Fruit fly (Drosophila melanogaster) whole organism, embryonic: ENCODE results near the gene Vha16-3.

Source experiments
- ATbp ChIP-seq: fragments of 200-800 bp; sonication (Bioruptor generic); optimal IDR thresholded peaks from 2 replicates; lab custom pipeline; 2017; ENCODE audit warnings: missing biosample characterization, mild to moderate bottlenecking, missing genetic modification characterization, missing genetic modification reagents
- Antp ChIP-seq: fragments of 200-800 bp; sonication (Bioruptor generic); optimal IDR thresholded peaks from 3 replicates; lab custom pipeline; 2016; ENCODE audit warnings: missing biosample characterization, missing genetic modification characterization
- B-H2 ChIP-seq: fragments of 200-800 bp; sonication (Bioruptor generic); optimal IDR thresholded peaks from 2 replicates; lab custom pipeline; 2018; ENCODE audit warnings: missing biosample characterization, mild to moderate bottlenecking, missing genetic modification characterization
- Bdp1 ChIP-seq: fragments of 200-800 bp; sonication (Bioruptor generic); optimal IDR thresholded peaks from 3 replicates; lab custom pipeline; 2016; ENCODE audit warnings: missing biosample characterization, missing genetic modification characterization
- CG10654 ChIP-seq: fragments of 200-800 bp; sonication (Bioruptor generic); optimal IDR thresholded peaks from 2 replicates; lab custom pipeline; 2016; ENCODE audit warnings: missing biosample characterization, missing genetic modification characterization
- CG12104 ChIP-seq: fragments of 200-800 bp; sonication (Bioruptor generic); optimal IDR thresholded peaks from 3 replicates; lab custom pipeline; 2016; ENCODE audit warnings: missing biosample characterization, missing genetic modification characterization
- CG12659 ChIP-seq: fragments of 200-800 bp; sonication (Bioruptor generic); optimal IDR thresholded peaks from 3 replicates; lab custom pipeline; 2017; ENCODE audit warnings: mild to moderate bottlenecking, missing biosample characterization, missing genetic modification reagents, missing genetic modification characterization
- CG12769 ChIP-seq: fragments of 200-800 bp; sonication (Bioruptor generic); optimal IDR thresholded peaks from 2 replicates; lab custom pipeline; 2019; ENCODE audit warnings: missing biosample characterization, mild to moderate bottlenecking, missing genetic modification characterization, moderate library complexity
- CG17829 ChIP-seq: fragments of 200-800 bp; optimal IDR thresholded peaks from 2 replicates; lab custom pipeline; 2019; ENCODE audit warnings: missing biosample characterization, mild to moderate bottlenecking, missing genetic modification characterization, moderate library complexity
- CG2202 ChIP-seq: fragments of 200-800 bp; sonication (Bioruptor generic); optimal IDR thresholded peaks from 2 replicates; lab custom pipeline; 2018; ENCODE audit warnings: missing biosample characterization, mild to moderate bottlenecking, missing genetic modification characterization
- CG3065 ChIP-seq: fragments of 200-800 bp; sonication (Bioruptor generic); optimal IDR thresholded peaks from 2 replicates; lab custom pipeline; 2016; ENCODE audit warnings: missing biosample characterization, missing genetic modification characterization
- CG33213 ChIP-seq: fragments of 200-800 bp; sonication (Bioruptor generic); optimal IDR thresholded peaks from 3 replicates; lab custom pipeline; 2016; ENCODE audit warnings: missing biosample characterization, missing genetic modification characterization
- CG34376 ChIP-seq: fragments of 200-800 bp; sonication (Bioruptor generic); optimal IDR thresholded peaks from 2 replicates; lab custom pipeline; 2018; ENCODE audit warnings: missing biosample characterization, mild to moderate bottlenecking, missing genetic modification characterization
- CG6683 ChIP-seq: fragments of 200-800 bp; sonication (Bioruptor generic); optimal IDR thresholded peaks from 2 replicates; lab custom pipeline; 2017; ENCODE audit warnings: missing biosample characterization, mild to moderate bottlenecking, missing genetic modification characterization, missing genetic modification reagents
- D ChIP-seq, 2 experiments: fragments of 200-800 bp in 1 of 2; fragments of >200 bp in 1 of 2; sonication (Bioruptor generic) in 1 of 2; optimal IDR thresholded peaks; 2 replicates in 1 of 2; 3 replicates in 1 of 2; lab custom pipeline; 2017; ENCODE audit warnings: mild to moderate bottlenecking in 1 of 2, missing biosample characterization in 1 of 2, missing genetic modification characterization in 1 of 2, missing genetic modification reagents in 1 of 2
- Dbx ChIP-seq: fragments of 200-800 bp; sonication (Bioruptor generic); IDR thresholded peaks from 3 replicates; pipeline ENCODE4 v1.3.6; 2022; ENCODE audit warnings: missing biosample characterization, missing genetic modification characterization
- Dll ChIP-seq: fragments of 200-800 bp; sonication (Bioruptor generic); IDR thresholded peaks from 4 replicates; pipeline ENCODE4 v1.3.6; 2022; ENCODE audit warnings: missing biosample characterization, missing genetic modification characterization; ENCODE audit not compliant: partially characterized antibody
- E2f2 ChIP-seq: fragments of 200-800 bp; sonication (Bioruptor generic); IDR thresholded peaks from 2 replicates; pipeline ENCODE4 v1.3.6; 2022; ENCODE audit warnings: missing biosample characterization, missing genetic modification characterization
- ERR ChIP-seq: fragments of 200-800 bp; sonication (Bioruptor generic); optimal IDR thresholded peaks from 2 replicates; lab custom pipeline; 2016; ENCODE audit warnings: missing biosample characterization, missing genetic modification characterization
- Ets65A ChIP-seq: fragments of 200-800 bp; sonication (Bioruptor generic); peaks from one replicate; lab custom pipeline; 2016; ENCODE audit warnings: missing biosample characterization, missing genetic modification characterization
- Hey ChIP-seq: fragments of 200-800 bp; sonication (Bioruptor generic); optimal IDR thresholded peaks from 3 replicates; lab custom pipeline; 2018; ENCODE audit warnings: missing biosample characterization, mild to moderate bottlenecking, missing genetic modification characterization
- Hmr ChIP-seq: fragments of 200-800 bp; sonication (Bioruptor generic); optimal IDR thresholded peaks from 3 replicates; lab custom pipeline; 2017; ENCODE audit warnings: mild to moderate bottlenecking, missing biosample characterization, missing genetic modification reagents, missing genetic modification characterization
- MBD-R2 ChIP-seq: fragments of 200-800 bp; sonication (Bioruptor generic); IDR thresholded peaks from 2 replicates; pipeline ENCODE4 v1.3.6; 2022; ENCODE audit warnings: missing biosample characterization, missing genetic modification characterization
- Meics ChIP-seq: fragments of 200-800 bp; sonication (Bioruptor generic); optimal IDR thresholded peaks from 2 replicates; lab custom pipeline; 2017; ENCODE audit warnings: missing biosample characterization, mild to moderate bottlenecking, missing genetic modification characterization
- Mrtf ChIP-seq: fragments of 200-800 bp; sonication (Bioruptor generic); IDR thresholded peaks from 3 replicates; pipeline ENCODE4 v1.3.6; 2022; ENCODE audit warnings: missing biosample characterization, missing genetic modification characterization
- Oli ChIP-seq: fragments of 200-800 bp; sonication (Bioruptor generic); optimal IDR thresholded peaks from 2 replicates; lab custom pipeline; 2018; ENCODE audit warnings: missing biosample characterization, mild to moderate bottlenecking, missing genetic modification characterization, moderate library complexity
- Scr ChIP-seq: fragments of 200-800 bp; sonication (Bioruptor generic); IDR thresholded peaks from 2 replicates; pipeline ENCODE4 v1.3.6; 2022; ENCODE audit warnings: missing biosample characterization, missing genetic modification characterization; ENCODE audit not compliant: partially characterized antibody
- Sin3A ChIP-seq: fragments of >200 bp; optimal IDR thresholded peaks from 2 replicates; lab custom pipeline; 2018
- Six4 ChIP-seq: fragments of 200-800 bp; sonication (Bioruptor generic); optimal IDR thresholded peaks from 2 replicates; lab custom pipeline; 2016; ENCODE audit warnings: missing biosample characterization, missing genetic modification characterization
- aop ChIP-seq: fragments of 200-800 bp; sonication (Bioruptor generic); IDR thresholded peaks from 2 replicates; pipeline ENCODE4 v1.3.6; 2022; ENCODE audit warnings: missing biosample characterization, missing genetic modification characterization
- ara ChIP-seq: fragments of 200-800 bp; sonication (Bioruptor generic); IDR thresholded peaks from 2 replicates; pipeline ENCODE4 v1.3.6; 2022; ENCODE audit warnings: missing biosample characterization, missing genetic modification characterization
- ase ChIP-seq: fragments of 200-800 bp; sonication (Bioruptor generic); IDR thresholded peaks from 3 replicates; pipeline ENCODE4 v1.3.6; 2022; ENCODE audit warnings: missing biosample characterization, missing genetic modification characterization
- da ChIP-seq: fragments of 200-800 bp; sonication (Bioruptor generic); optimal IDR thresholded peaks from 2 replicates; lab custom pipeline; 2016; ENCODE audit warnings: missing biosample characterization, missing genetic modification characterization
- dati ChIP-seq: fragments of 200-800 bp; sonication (Bioruptor generic); IDR thresholded peaks from 2 replicates; pipeline ENCODE4 v1.3.6; 2022; ENCODE audit warnings: missing biosample characterization, missing genetic modification characterization
- fd96Cb ChIP-seq: fragments of 200-800 bp; sonication (Bioruptor generic); optimal IDR thresholded peaks from 2 replicates; lab custom pipeline; 2018; ENCODE audit warnings: missing biosample characterization, mild to moderate bottlenecking, missing genetic modification characterization, moderate library complexity
- grau ChIP-seq: fragments of 200-800 bp; optimal IDR thresholded peaks from 3 replicates; lab custom pipeline; 2019; ENCODE audit warnings: missing biosample characterization, mild to moderate bottlenecking, missing genetic modification characterization, moderate library complexity
- grn ChIP-seq: fragments of 200-800 bp; sonication (Bioruptor generic); optimal IDR thresholded peaks from 3 replicates; lab custom pipeline; 2017; ENCODE audit warnings: missing biosample characterization, missing genetic modification characterization
- gt ChIP-seq: fragments of 200-800 bp; sonication (Bioruptor generic); IDR thresholded peaks from 2 replicates; pipeline ENCODE4 v1.3.6; 2022; ENCODE audit warnings: missing biosample characterization, missing genetic modification characterization
- hth ChIP-seq: fragments of >200 bp; optimal IDR thresholded peaks from 2 replicates; lab custom pipeline; 2017; ENCODE audit warnings: inconsistent platforms
- ken ChIP-seq: fragments of 200-800 bp; sonication (Bioruptor generic); IDR thresholded peaks from 3 replicates; pipeline ENCODE4 v1.3.6; 2022; ENCODE audit warnings: missing biosample characterization, missing genetic modification characterization
- odd ChIP-seq: fragments of 200-800 bp; sonication (Bioruptor generic); optimal IDR thresholded peaks from 2 replicates; lab custom pipeline; 2017; ENCODE audit warnings: missing biosample characterization, mild to moderate bottlenecking, missing genetic modification characterization
- pan ChIP-seq, 4 experiments: fragments of >200 bp in 3 of 4; fragments of 200-800 bp in 1 of 4; sonication (Bioruptor generic) in 1 of 4; optimal IDR thresholded peaks in 3 of 4; IDR thresholded peaks in 1 of 4; 2 replicates each; pipeline versions ENCODE4 v1.3.6 to Lab custom; 2017 to 2022; ENCODE audit warnings: missing biosample characterization in 2 of 4, missing genetic modification characterization in 2 of 4, mixed read lengths in 1 of 4
- peb ChIP-seq: fragments of 200-800 bp; sonication (Bioruptor generic); IDR thresholded peaks from 2 replicates; pipeline ENCODE4 v1.3.6; 2022; ENCODE audit warnings: missing biosample characterization, missing genetic modification characterization
- phol ChIP-seq: fragments of 200-800 bp; sonication (Bioruptor generic); optimal IDR thresholded peaks from 3 replicates; lab custom pipeline; 2018; ENCODE audit warnings: missing biosample characterization, mild to moderate bottlenecking, missing genetic modification characterization, moderate library complexity
- salm ChIP-seq: fragments of 200-800 bp; sonication (Bioruptor generic); optimal IDR thresholded peaks from 2 replicates; lab custom pipeline; 2018; ENCODE audit warnings: missing biosample characterization, mild to moderate bottlenecking, missing genetic modification characterization
- schlank ChIP-seq: fragments of 200-800 bp; sonication (Bioruptor generic); optimal IDR thresholded peaks from 2 replicates; lab custom pipeline; 2018; ENCODE audit warnings: missing biosample characterization, mild to moderate bottlenecking, missing genetic modification characterization
- sd ChIP-seq: fragments of 200-800 bp; sonication (Bioruptor generic); optimal IDR thresholded peaks from 3 replicates; lab custom pipeline; 2018; ENCODE audit warnings: missing biosample characterization, mild to moderate bottlenecking, missing genetic modification characterization, moderate library complexity
- sob ChIP-seq: fragments of 200-800 bp; sonication (Bioruptor generic); IDR thresholded peaks from 2 replicates; pipeline ENCODE4 v1.3.6; 2022; ENCODE audit warnings: missing biosample characterization, missing genetic modification characterization
- stwl ChIP-seq: fragments of 200-800 bp; sonication (Bioruptor generic); optimal IDR thresholded peaks from 3 replicates; lab custom pipeline; 2018; ENCODE audit warnings: missing biosample characterization, mild to moderate bottlenecking, missing genetic modification characterization, moderate library complexity
- ttk ChIP-seq: fragments of 200-800 bp; sonication (Bioruptor generic); IDR thresholded peaks from 2 replicates; pipeline ENCODE4 v2.1.2; 2022; ENCODE audit warnings: missing biosample characterization, missing genetic modification characterization
- vnd ChIP-seq: fragments of 200-800 bp; sonication (Bioruptor generic); IDR thresholded peaks from 3 replicates; pipeline ENCODE4 v1.3.6; 2022; ENCODE audit warnings: missing biosample characterization, missing genetic modification characterization; ENCODE audit not compliant: partially characterized antibody

Gene Vha16-3

DNA sequence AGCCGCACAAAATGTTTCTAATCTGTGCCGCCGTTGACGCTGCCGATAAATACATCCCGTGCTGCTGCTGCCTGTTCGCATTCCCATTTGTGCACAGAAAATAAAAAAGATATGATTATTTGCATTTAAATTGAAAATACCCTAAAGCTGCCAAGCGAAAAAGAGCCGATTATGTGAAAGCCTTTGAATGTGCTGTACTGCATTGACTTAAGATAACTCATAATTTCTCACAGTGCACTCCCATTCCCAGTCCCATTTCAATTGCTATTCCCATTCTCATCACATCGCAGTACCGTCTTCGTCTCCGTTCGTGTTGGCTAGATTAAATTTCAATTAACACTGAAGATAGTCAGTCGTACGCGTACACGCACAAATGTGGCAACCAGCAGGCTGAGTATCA, 24.2 kb upstream of the Vha16-3 start (continued):
- TF ChIP-seq fd96Cb: peak; percentile 62
- TF ChIP-seq grau (tag; lab: Kevin White, UChicago): peak; percentile 21
- no peak for TF ChIP-seq B-H2 (GFP tag; lab: Kevin White, UChicago)
- TF ChIP-seq Six4 (GFP tag; lab: Kevin White, UChicago): peak; percentile 20
- peak; percentile 12 for TF ChIP-seq CG33213 (GFP tag; lab: Kevin White, UChicago)
- peak; percentile 66 for TF ChIP-seq ken (GFP tag; lab: Robert Waterston, UW)
- TF ChIP-seq CG6683 (GFP tag; lab: Kevin White, UChicago): no peak
- no peak for TF ChIP-seq Sin3A
- no peak for TF ChIP-seq salm (tag; lab: Kevin White, UChicago)
- peak; percentile 37 for TF ChIP-seq Meics
- peak; percentile 47; the same call in 1 of the 2 replicates for TF ChIP-seq E2f2
- TF ChIP-seq phol: peak; percentile 53
- TF ChIP-seq CG2202: no peak
- no peak for TF ChIP-seq dati (GFP tag; lab: Robert Waterston, UW)
- no peak for TF ChIP-seq gt (GFP tag; lab: Robert Waterston, UW)
- TF ChIP-seq grn (GFP tag; lab: Kevin White, UChicago): no peak
- TF ChIP-seq CG17829: peak; percentile 32
- TF ChIP-seq pan (optimal IDR thresholded peaks at IDR 0.05; lab: Kevin White, UChicago): no peak
- TF ChIP-seq pan (GFP tag; optimal IDR thresholded peaks at IDR 0.05 in 1 of 2, IDR thresholded peaks at IDR 0.05 in 1 of 2): peak in 1 of 2 experiments; percentile 56
- TF ChIP-seq ATbp (GFP tag; lab: Kevin White, UChicago): peak; percentile 40
- no peak for TF ChIP-seq CG34376 (GFP tag; lab: Kevin White, UChicago)
- no peak for TF ChIP-seq CG3065 (GFP tag; lab: Kevin White, UChicago)
- TF ChIP-seq CG12769: peak; percentile 18
- TF ChIP-seq CG10654 (GFP tag; lab: Kevin White, UChicago): peak; percentile 1
- TF ChIP-seq peb (GFP tag; lab: Robert Waterston, UW): no peak
- TF ChIP-seq MBD-R2 (GFP tag; lab: Robert Waterston, UW): peak; percentile 21; the same call in 1 of the 2 replicates
- TF ChIP-seq Dbx (GFP tag; lab: Robert Waterston, UW): peak; percentile 44; the same call in 1 of the 3 replicates
- no peak for TF ChIP-seq CG12104 (GFP tag; lab: Kevin White, UChicago)
- no peak for TF ChIP-seq stwl (tag; lab: Kevin White, UChicago)
- no peak for TF ChIP-seq vnd (GFP tag; lab: Robert Waterston, UW)
- TF ChIP-seq schlank (tag; lab: Kevin White, UChicago): no peak
- TF ChIP-seq sob (GFP tag; lab: Robert Waterston, UW): peak; percentile 59; the same call in 1 of the 2 replicates
- TF ChIP-seq Hey (tag; lab: Kevin White, UChicago): no peak
- TF ChIP-seq CG12659 (GFP tag; lab: Kevin White, UChicago): peak; percentile 28
- TF ChIP-seq Antp (GFP tag; lab: Kevin White, UChicago): peak; percentile 56
- TF ChIP-seq ara: no peak
- TF ChIP-seq Dll: no peak
- TF ChIP-seq ase: peak; percentile 32; the same call in 1 of the 3 replicates
- TF ChIP-seq hth (lab: Kevin White, UChicago): no peak
- TF ChIP-seq D (optimal IDR thresholded peaks at IDR 0.05; lab: Kevin White, UChicago): no peak
- TF ChIP-seq D (GFP tag; optimal IDR thresholded peaks at IDR 0.05; lab: Kevin White, UChicago): peak; percentile 57
- peak; percentile 47 for TF ChIP-seq Hmr (GFP tag; lab: Kevin White, UChicago)
- TF ChIP-seq Bdp1 (GFP tag; lab: Kevin White, UChicago): no peak
- peak; percentile 32 for TF ChIP-seq odd (GFP tag; lab: Kevin White, UChicago)
- peak; percentile 51; the same call in 1 of the 2 replicates for TF ChIP-seq ttk (GFP tag; lab: Robert Waterston, UW)
- peak; percentile 97 for TF ChIP-seq Ets65A
- no peak for TF ChIP-seq da
- no peak for TF ChIP-seq ERR (GFP tag; lab: Kevin White, UChicago)
- no peak for TF ChIP-seq aop (GFP tag; lab: Robert Waterston, UW)
- TF ChIP-seq sd (tag; lab: Kevin White, UChicago): no peak
- peak; percentile 50 for TF ChIP-seq Oli (tag; lab: Kevin White, UChicago)
- 0 out of 3 replicates have a peak, but pooled peaks have one; percentile 43 for TF ChIP-seq Mrtf (GFP tag; lab: Robert Waterston, UW)
- no peak for TF ChIP-seq Scr
